Worm (Caenorhabditis elegans) whole organism, L4/young adult: ENCODE data around the gene C16C8.10.

Experiments used
- W03F9.2 ChIP-seq: fragments of 150-350 bp; optimal IDR thresholded peaks from 2 replicates; lab custom pipeline; 2014; ENCODE audit warnings: missing biosample characterization, missing genetic modification characterization
- dao-5 ChIP-seq: sonication (generic microtip); optimal IDR thresholded peaks from 2 replicates; lab custom pipeline; 2016; ENCODE audit warnings: missing genotype, missing genetic modification characterization, moderate library complexity, missing compliant biosample characterization
- him-1 ChIP-seq: sonication (generic microtip); optimal IDR thresholded peaks from 2 replicates; lab custom pipeline; 2016; ENCODE audit warnings: missing genotype, missing genetic modification reagents, missing genetic modification characterization, missing compliant biosample characterization

The C16C8.10 gene

ce11 chrII:3446647-3447046, 17.8 kb downstream of the C16C8.10 start, which contains the start of the genes C16C8.20 and gldi-6:
C16C8.20 (plus strand) TSS chrII:3446947.
gldi-6 (plus strand) TSS chrII:3446947.
- TF ChIP-seq him-1 (no peak), dao-5 (tag; lab: Kevin White, UChicago) (no peak), W03F9.2 (tag; lab: Kevin White, UChicago) (no peak)

ce11 chrII:3445285-3445806, 19.1 kb downstream of the C16C8.10 start, which contains the start of the genes C16C8.5 and C16C8.16:
C16C8.5 (minus strand) TSS chrII:3445385.
C16C8.16 (plus strand) TSS chrII:3445756.
- TF ChIP-seq W03F9.2 (tag; lab: Kevin White, UChicago) (no peak), dao-5 (tag; lab: Kevin White, UChicago) (no peak), him-1 (no peak)

DNA sequence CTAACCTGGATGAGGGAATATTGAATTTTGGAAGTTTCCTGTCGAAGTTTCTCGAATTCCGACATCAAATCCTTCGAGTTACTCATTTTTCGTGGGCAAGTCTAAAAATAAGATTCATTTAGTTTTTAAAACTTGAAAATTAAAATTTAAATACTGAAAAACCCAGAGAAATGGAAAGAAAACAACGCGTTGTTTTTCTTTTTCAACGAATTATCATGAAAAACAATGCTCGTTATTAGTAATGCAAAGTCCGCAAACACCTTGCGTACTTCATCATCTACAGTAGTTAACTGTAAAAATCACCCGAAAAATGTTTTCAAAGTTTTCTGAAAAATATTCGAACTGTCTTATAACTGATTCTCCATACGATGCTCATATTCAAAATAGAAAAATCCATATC, 20.2 kb downstream of the C16C8.10 start, which contains the start of gene C16C8.4:
Gene C16C8.4, minus strand, starts transcription at position 101 of the 400 bp plus-strand sequence.
- no peak for TF ChIP-seq W03F9.2 (tag; lab: Kevin White, UChicago)
- TF ChIP-seq him-1: no peak
- no peak for TF ChIP-seq dao-5 (tag; lab: Kevin White, UChicago)

DNA sequence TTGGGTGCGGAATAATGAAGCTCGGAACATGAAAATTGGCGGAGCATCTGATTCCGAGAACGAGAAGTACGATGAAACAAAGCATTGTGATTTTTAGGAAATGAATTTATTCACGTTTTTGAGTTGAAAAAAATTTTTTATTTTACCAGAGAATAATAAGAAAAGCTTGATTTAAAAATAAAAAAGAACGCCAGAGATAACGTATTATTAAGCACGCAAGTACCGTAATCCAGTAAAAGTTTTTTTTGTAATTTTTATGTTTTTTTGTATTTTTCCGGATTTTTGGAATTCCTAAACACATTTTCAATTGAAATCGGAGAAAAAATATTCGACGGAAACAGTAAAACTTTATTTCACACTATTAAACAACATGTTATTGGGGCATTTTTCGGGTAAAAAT, 21.3 kb downstream of the C16C8.10 start, which contains the start of gene C16C8.22:
Gene C16C8.22, minus strand, starts transcription at position 101 of the 400 bp plus-strand sequence.
- no peak for TF ChIP-seq W03F9.2 (tag; lab: Kevin White, UChicago)
- no peak for TF ChIP-seq dao-5 (tag; lab: Kevin White, UChicago)
- no peak for TF ChIP-seq him-1

- no peak for TF ChIP-seq him-1
- TF ChIP-seq dao-5 (tag; lab: Kevin White, UChicago): no peak
- TF ChIP-seq W03F9.2 (tag; lab: Kevin White, UChicago): no peak
Measured at ce11 chrII:3441377-3441776, 23.1 kb downstream of the C16C8.10 start, which contains the start of gene C16C8.27. C16C8.27 (plus strand) TSS chrII:3441677.

- no peak for TF ChIP-seq him-1
- no peak for TF ChIP-seq dao-5 (tag; lab: Kevin White, UChicago)
- TF ChIP-seq W03F9.2 (tag; lab: Kevin White, UChicago): no peak
Measured at ce11 chrII:3440641-3440926, 23.9 kb downstream of the C16C8.10 start, which contains the start of gene C16C8.17. C16C8.17 (plus strand) TSS chrII:3440827.

- TF ChIP-seq him-1 (no peak), dao-5 (tag; lab: Kevin White, UChicago) (no peak), W03F9.2 (tag; lab: Kevin White, UChicago) (no peak)
Measured at ce11 chrII:3439842-3440640, 24.4 kb downstream of the C16C8.10 start.

DNA sequence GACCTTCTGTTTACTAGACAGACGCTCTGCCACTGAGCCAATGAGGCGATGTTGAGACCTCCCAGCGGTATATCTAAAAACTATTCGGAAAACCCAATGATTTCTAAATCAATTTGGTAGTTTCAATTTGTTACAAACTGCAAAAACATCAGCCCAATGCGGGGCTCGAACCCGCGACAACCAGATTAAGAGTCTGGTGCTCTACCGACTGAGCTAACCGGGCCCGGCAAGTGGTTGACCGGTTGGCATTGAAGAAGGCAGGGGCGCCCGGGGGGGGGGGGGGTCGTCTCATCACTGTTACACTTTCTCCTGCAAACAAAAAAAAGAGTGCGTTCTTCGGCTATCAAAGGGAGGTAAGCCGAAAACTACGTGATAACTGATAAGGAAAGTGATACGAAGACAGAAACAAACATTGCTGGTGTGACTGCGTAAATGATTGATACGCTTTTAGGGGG, 25.2 kb downstream of the C16C8.10 start:
- TF ChIP-seq dao-5 (tag; lab: Kevin White, UChicago): peak; percentile 73
- no peak for TF ChIP-seq W03F9.2 (tag; lab: Kevin White, UChicago)

- TF ChIP-seq him-1 (no peak), W03F9.2 (tag; lab: Kevin White, UChicago) (no peak), dao-5 (tag; lab: Kevin White, UChicago) (no peak)
Measured at ce11 chrII:3438280-3438679, 26.2 kb downstream of the C16C8.10 start.

ce11 chrII:3437393-3437792, 27.1 kb downstream of the C16C8.10 start:
- TF ChIP-seq W03F9.2 (tag; lab: Kevin White, UChicago) (no peak), dao-5 (tag; lab: Kevin White, UChicago) (no peak)

DNA sequence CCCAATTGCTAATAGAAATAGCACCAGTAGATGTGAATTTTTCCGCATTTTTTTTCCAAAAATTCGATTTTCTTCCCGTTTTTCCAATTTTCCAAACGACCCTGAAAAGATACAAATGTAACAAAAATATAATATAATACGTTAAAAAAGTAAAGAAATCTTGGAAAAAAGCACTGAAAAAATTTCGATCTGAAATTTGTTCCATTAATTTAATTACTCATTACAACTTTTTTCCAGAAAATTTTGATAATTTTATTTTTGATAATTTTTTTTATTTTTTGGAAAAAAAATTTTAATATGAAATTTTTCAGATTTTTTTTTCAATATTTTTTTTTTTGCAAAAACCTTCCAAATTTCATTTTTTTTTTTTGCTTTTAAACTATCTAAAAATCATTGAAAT, 28.1 kb downstream of the C16C8.10 start, which contains the start of gene skpo-2:
Gene skpo-2, minus strand, starts transcription at position 101 of the 400 bp plus-strand sequence.
- TF ChIP-seq dao-5 (tag; lab: Kevin White, UChicago) (no peak), him-1 (no peak), W03F9.2 (tag; lab: Kevin White, UChicago) (no peak)

- no peak for TF ChIP-seq him-1
- no peak for TF ChIP-seq dao-5 (tag; lab: Kevin White, UChicago)
- no peak for TF ChIP-seq W03F9.2 (tag; lab: Kevin White, UChicago)
Measured at ce11 chrII:3434893-3435503, 29.5 kb downstream of the C16C8.10 start.

ce11 chrII:3429400-3429799, 35.1 kb downstream of the C16C8.10 start, which contains the start of gene C16C8.18:
C16C8.18 (plus strand) TSS chrII:3429700.
- TF ChIP-seq dao-5 (tag; lab: Kevin White, UChicago) (no peak), W03F9.2 (tag; lab: Kevin White, UChicago) (no peak), him-1 (no peak)
